Worm (Caenorhabditis elegans): Measurements from ENCODE around the gene tasp-1.

DNA sequence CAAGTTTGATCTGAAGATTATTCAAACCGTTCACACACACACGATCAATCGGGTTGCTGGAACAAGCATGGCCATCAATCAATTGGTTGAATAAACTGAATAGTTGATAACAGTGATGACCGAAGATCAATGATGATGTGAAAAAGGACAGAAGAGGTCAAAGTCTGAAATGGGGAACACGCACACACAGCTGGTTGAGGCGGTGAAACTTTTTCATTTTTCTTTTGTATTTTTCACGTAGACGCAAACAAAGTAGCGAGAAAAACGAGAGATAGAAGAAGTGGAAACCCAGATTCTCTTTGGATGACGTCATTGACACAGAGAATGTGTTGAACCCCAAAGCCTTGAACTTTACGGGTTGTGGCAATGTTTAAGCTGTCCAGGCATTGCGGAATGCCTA is 41.6 kb upstream of the tasp-1 start:
- no peak for TF ChIP-seq D1046.2 (GFP tag; IDR thresholded peaks at IDR 0.05)
- no peak for TF ChIP-seq skn-1 (tag; optimal IDR thresholded peaks at IDR 0.05)
- no peak for TF ChIP-seq ceh-82 (tag; optimal IDR thresholded peaks at IDR 0.05)
